Fruit fly (Drosophila melanogaster) Kc167 (cell line): ENCODE measurements around the gene hd.

Source experiments
- Myc ChIP-seq: fragments of >200 bp; optimal IDR thresholded peaks from 2 replicates; lab custom pipeline; 2017; ENCODE audit warnings: missing external identifiers
- Sin3A ChIP-seq: fragments of >200 bp; optimal IDR thresholded peaks from 2 replicates; lab custom pipeline; 2018; ENCODE audit warnings: missing external identifiers
- h ChIP-seq: fragments of >200 bp; optimal IDR thresholded peaks from 3 replicates; lab custom pipeline; 2018; ENCODE audit warnings: missing external identifiers
- insv ChIP-seq: fragments of >200 bp; optimal IDR thresholded peaks from 3 replicates; lab custom pipeline; 2018; ENCODE audit warnings: missing external identifiers
- psq ChIP-seq: fragments of >200 bp; optimal IDR thresholded peaks from 2 replicates; lab custom pipeline; 2017; ENCODE audit warnings: missing external identifiers
- ttk ChIP-seq: sonication (Bioruptor generic); optimal IDR thresholded peaks from 2 replicates; lab custom pipeline; 2017; ENCODE audit warnings: missing external identifiers

The hd gene

DNA sequence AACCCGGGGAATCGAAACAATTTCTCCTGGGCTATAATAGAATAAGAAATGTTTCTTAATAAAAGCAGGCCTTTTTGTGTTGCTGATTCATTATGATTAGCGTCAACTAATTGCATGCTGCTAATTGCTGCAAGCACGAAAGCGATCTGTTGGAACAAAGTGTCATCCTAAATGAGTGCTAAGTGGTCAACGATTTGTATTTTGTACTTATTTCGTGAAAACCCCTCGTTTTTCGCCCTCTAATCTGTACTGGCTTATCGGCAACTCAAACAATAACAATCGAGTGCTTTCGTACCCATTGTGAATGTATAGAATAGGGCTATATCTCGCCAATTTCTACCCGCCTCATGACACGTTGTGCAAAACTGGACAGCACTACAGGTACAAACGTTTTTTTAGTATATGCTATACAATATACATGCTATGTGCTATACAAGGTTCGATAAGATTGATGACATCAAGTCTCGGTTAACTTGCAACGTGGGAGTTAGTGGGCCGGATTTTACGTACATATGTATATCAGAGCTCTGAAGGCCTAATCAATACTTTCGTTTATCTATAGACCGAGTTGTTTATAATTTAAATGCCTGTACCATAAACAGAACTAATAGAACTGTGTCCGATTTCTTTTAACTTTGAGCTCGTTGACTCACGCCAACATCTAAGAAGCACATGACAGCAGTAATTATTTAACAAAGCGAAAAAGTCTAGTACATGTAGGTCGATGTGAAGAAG is 10.1 kb downstream of the hd start:
- TF ChIP-seq ttk (lab: Kevin White, UChicago) (no peak), h (lab: Kevin White, UChicago) (no peak), insv (lab: Kevin White, UChicago) (no peak), Myc (lab: Kevin White, UChicago) (no peak)

DNA sequence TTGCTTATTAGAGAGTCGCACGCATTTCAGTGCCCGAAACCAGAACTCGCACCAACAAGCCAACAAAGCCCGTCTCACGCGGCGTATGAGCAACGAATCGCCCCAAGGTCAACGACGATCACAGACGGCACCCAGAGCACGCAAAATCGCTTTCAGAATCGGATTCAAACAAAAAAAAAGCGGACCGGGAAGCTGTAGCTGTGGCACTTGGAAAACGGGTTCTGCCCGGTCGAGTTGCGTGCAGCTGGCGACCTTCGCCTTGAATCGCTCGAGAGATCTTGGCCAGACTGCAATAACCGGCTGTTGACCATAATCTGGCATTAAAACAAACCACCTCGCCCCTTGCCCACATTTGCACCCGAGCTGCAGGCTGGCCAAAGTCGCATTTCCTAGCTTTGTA is 11.3 kb downstream of the hd start:
- no peak for TF ChIP-seq Sin3A (lab: Kevin White, UChicago)
- TF ChIP-seq psq (lab: Kevin White, UChicago), result no peak
- TF ChIP-seq h (lab: Kevin White, UChicago), result no peak
- TF ChIP-seq Myc (lab: Kevin White, UChicago), result no peak
- no peak for TF ChIP-seq ttk (lab: Kevin White, UChicago)
- no peak for TF ChIP-seq insv (lab: Kevin White, UChicago)

DNA sequence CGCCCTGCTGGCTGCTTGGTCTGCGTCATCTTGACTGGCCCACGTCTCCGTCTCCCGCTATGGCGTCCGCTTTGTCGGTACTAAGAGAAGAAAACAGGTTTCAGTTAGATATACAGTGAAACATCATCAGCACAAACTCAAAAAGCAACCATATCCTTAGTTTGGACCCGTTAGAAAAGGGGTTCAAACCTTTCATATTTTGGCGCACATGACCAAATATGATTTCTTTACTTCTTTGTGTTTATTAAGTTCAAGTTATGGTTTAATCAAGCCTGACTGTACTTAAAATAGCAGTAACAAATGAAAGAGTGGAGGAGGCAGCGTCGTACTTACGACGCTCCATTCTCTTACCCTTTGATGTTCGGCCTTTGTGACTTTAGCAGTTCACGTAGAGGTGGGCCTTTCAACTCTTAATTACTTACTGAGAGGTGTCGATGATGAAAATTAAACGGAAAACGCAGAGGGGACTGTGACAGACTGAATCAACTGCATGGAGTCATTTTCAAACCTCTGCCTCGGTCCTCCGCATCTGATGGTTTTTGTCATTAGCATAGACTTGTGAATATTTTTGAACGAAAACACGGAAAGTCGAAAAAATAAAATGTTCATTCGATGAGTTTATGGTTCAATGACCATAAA is 13.0 kb downstream of the hd start:
- TF ChIP-seq h (lab: Kevin White, UChicago) (no peak), Myc (lab: Kevin White, UChicago) (no peak), ttk (lab: Kevin White, UChicago) (no peak), insv (lab: Kevin White, UChicago) (no peak), Sin3A (lab: Kevin White, UChicago) (no peak), psq (lab: Kevin White, UChicago) (no peak)

dm6 chr3R:5357935-5358414 is 16.8 kb downstream of the hd start, which contains the start of gene Prosbeta7:
Gene Prosbeta7 (minus strand): TSS chr3R:5358364.
- TF ChIP-seq Sin3A (lab: Kevin White, UChicago) (no peak), ttk (lab: Kevin White, UChicago) (no peak)

- no peak for TF ChIP-seq h (lab: Kevin White, UChicago)
- no peak for TF ChIP-seq Sin3A (lab: Kevin White, UChicago)
- no peak for TF ChIP-seq psq (lab: Kevin White, UChicago)
- no peak for TF ChIP-seq insv (lab: Kevin White, UChicago)
- no peak for TF ChIP-seq ttk (lab: Kevin White, UChicago)
- no peak for TF ChIP-seq Myc (lab: Kevin White, UChicago)
These were observed 19.6 kb downstream of the hd start for dm6 chr3R:5355135-5355493.

dm6 chr3R:5354373-5355134 is 20.2 kb downstream of the hd start, which contains the start of the genes CG11999 and CG1161:
Gene CG11999 (minus strand): TSS chr3R:5354747.
Gene CG1161 (plus strand): TSS chr3R:5355092.
- no peak for TF ChIP-seq psq (lab: Kevin White, UChicago)
- TF ChIP-seq Myc (lab: Kevin White, UChicago), result no peak
- TF ChIP-seq Sin3A (lab: Kevin White, UChicago), result no peak
- no peak for TF ChIP-seq h (lab: Kevin White, UChicago)
- no peak for TF ChIP-seq insv (lab: Kevin White, UChicago)
- no peak for TF ChIP-seq ttk (lab: Kevin White, UChicago)

DNA sequence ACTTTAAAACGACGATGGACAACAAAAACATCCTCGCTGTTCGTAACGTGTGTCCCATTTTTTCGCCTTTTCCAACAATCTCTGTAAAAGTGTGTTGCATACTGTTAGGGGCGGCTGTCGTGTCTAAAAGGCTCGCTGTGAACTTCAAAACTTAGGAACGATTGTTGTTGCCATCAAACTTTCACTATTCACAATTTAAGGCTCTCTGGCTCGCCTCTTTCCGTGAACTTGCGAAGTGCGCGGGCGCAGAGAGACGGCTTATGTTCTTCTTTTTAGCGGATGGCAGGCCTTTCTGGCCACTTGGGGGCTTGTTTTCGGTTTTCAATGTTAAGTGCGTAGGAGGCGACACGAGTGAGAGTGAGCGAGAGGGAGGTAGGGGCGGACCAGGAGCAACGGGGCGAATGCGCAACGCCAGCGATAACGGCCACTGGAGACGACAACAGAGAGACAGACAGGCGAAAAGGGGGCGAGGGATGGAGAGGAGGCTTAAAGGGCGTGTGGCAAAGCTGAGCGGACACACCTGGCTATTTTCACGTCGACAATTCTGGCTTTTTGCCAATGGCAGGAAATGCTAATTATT is 24.3 kb downstream of the hd start, which contains the start of gene mtd:
Gene mtd, minus strand, starts transcription at position 51 of the 580 bp plus-strand sequence.
- TF ChIP-seq Myc (lab: Kevin White, UChicago) (no peak), psq (lab: Kevin White, UChicago) (no peak), h (lab: Kevin White, UChicago) (no peak), ttk (lab: Kevin White, UChicago) (no peak), Sin3A (lab: Kevin White, UChicago) (no peak), insv (lab: Kevin White, UChicago) (no peak)

DNA sequence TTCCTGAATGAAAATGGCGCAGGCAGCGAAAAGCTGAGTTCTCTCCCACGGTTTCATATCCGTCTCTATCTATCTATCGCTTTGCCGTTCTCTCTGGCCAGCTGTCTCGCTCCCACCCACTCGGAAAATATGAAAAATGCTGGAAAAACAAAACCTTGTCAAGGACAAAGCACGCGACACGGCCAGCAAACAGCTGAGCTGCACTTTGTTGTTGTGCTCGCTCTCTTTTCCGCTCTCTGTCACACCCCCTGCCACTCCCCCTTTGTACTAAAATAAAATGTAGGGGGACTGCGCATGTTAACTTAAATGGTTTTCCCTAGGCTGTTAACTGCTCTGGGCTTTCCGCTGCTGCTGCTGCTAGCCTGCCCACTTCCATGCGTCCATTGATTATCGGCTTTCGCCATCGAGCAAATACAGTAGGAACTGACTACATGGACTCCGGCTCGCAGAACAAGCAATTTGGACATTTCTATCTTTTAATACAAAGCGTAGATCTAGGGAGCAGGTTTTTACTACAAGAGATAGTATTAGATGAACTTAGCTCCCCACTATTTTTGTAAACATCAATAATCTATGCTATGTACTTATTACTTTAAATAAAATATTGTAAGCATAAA is 27.9 kb downstream of the hd start:
- no peak for TF ChIP-seq h (lab: Kevin White, UChicago)
- TF ChIP-seq psq (lab: Kevin White, UChicago), result no peak
- no peak for TF ChIP-seq insv (lab: Kevin White, UChicago)
- no peak for TF ChIP-seq ttk (lab: Kevin White, UChicago)
- TF ChIP-seq Sin3A (lab: Kevin White, UChicago), result no peak
- TF ChIP-seq Myc (lab: Kevin White, UChicago), result no peak

- no peak for TF ChIP-seq Sin3A (lab: Kevin White, UChicago)
- TF ChIP-seq ttk (lab: Kevin White, UChicago), result no peak
- no peak for TF ChIP-seq h (lab: Kevin White, UChicago)
- no peak for TF ChIP-seq insv (lab: Kevin White, UChicago)
- TF ChIP-seq Myc (lab: Kevin White, UChicago), result no peak
- TF ChIP-seq psq (lab: Kevin White, UChicago), result no peak
These were observed 42.9 kb downstream of the hd start for dm6 chr3R:5331764-5332405.

DNA sequence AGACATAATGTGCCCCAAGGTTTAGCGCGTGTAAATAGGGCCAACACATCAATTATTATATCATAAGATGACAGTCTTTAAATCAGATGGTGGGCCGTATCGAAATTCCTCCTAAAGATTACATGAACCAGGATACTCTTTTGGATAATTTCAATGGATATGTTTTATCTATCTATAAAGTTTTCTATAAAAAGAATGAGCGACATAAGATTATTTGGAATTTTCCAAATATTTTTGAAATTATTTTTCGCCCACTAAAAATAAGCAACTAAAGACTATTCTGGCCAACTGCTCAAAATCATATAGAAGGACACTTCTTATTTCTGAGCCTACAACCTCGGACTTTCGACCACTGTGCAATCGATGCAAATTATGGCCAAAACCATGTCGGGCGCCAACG is 44.4 kb downstream of the hd start:
- TF ChIP-seq h (lab: Kevin White, UChicago), result no peak
- TF ChIP-seq psq (lab: Kevin White, UChicago), result no peak
- TF ChIP-seq ttk (lab: Kevin White, UChicago), result no peak
- no peak for TF ChIP-seq Sin3A (lab: Kevin White, UChicago)
- no peak for TF ChIP-seq Myc (lab: Kevin White, UChicago)
- no peak for TF ChIP-seq insv (lab: Kevin White, UChicago)
